Worm (Caenorhabditis elegans) whole organism, midembryonic: Measurements from ENCODE around the gene gldi-6.

Experiments
- T22C8.4 ChIP-seq: fragments of 200-800 bp; sonication (Bioruptor generic); IDR thresholded peaks from 2 replicates; pipeline ENCODE4 v1.3.6; 2022; ENCODE audit warnings: missing genetic modification characterization, missing compliant biosample characterization
- cog-1 ChIP-seq: sonication (generic microtip); optimal IDR thresholded peaks from 2 replicates; lab custom pipeline; 2016; ENCODE audit warnings: missing genetic modification characterization, missing compliant biosample characterization
- flt-1 ChIP-seq: fragments of 200-800 bp; sonication (Bioruptor generic); IDR thresholded peaks from 2 replicates; pipeline ENCODE4 v1.3.6; 2022; ENCODE audit warnings: missing genetic modification characterization, missing compliant biosample characterization
- med-1 ChIP-seq: sonication (generic microtip); optimal IDR thresholded peaks from 2 replicates; lab custom pipeline; 2017; ENCODE audit warnings: missing genetic modification characterization, mild to moderate bottlenecking, missing compliant biosample characterization, antibody characterized with exemption, missing genetic modification reagents; ENCODE audit not compliant: insufficient read depth

ce11 chrII:3441377-3441776 lies 5.4 kb upstream of the gldi-6 start, which contains the start of gene C16C8.27:
- no peak for TF ChIP-seq cog-1 (tag; lab: Kevin White, UChicago)
- TF ChIP-seq flt-1 (GFP tag; lab: Robert Waterston, UW), result no peak
- no peak for TF ChIP-seq med-1
- TF ChIP-seq T22C8.4 (GFP tag; lab: Robert Waterston, UW), result no peak
